Worm (Caenorhabditis elegans): Measurements from ENCODE around the gene col-186.

col-186 gene

ce11 chrX:16002794-16003193, 51.5 kb downstream of the col-186 start:
- TF ChIP-seq ceh-36 (tag; optimal IDR thresholded peaks at IDR 0.05) (no peak), flt-1 (GFP tag; IDR thresholded peaks at IDR 0.05) (no peak), tbx-11 (GFP tag; IDR thresholded peaks at IDR 0.05) (no peak), scrt-1 (GFP tag; IDR thresholded peaks at IDR 0.05) (no peak), pes-1 (GFP tag; IDR thresholded peaks at IDR 0.05) (no peak), F13C5.2 (tag; optimal IDR thresholded peaks at IDR 0.05) (no peak), ets-7 (tag; optimal IDR thresholded peaks at IDR 0.05) (no peak), hmg-4 (GFP tag; optimal IDR thresholded peaks at IDR 0.05) (no peak), aly-1 (tag; optimal IDR thresholded peaks at IDR 0.05) (no peak), tra-4 (tag; optimal IDR thresholded peaks at IDR 0.05) (no peak), ceh-13 (GFP tag; optimal IDR thresholded peaks at IDR 0.05) (no peak)
